Fruit fly (Drosophila melanogaster) whole organism, embryonic: ENCODE data around the gene APC4.

Experiments
- Ada2b ChIP-seq: fragments of 200-800 bp; sonication (Bioruptor generic); IDR thresholded peaks from 2 replicates; pipeline ENCODE4 v1.3.6; 2022; ENCODE audit warnings: missing biosample characterization, missing genetic modification characterization
- Asciz ChIP-seq: fragments of 200-800 bp; sonication (Bioruptor generic); optimal IDR thresholded peaks from 2 replicates; lab custom pipeline; 2017; ENCODE audit warnings: missing biosample characterization, mild to moderate bottlenecking, missing genetic modification characterization, missing genetic modification reagents
- CG10209 ChIP-seq: fragments of 200-800 bp; sonication (Bioruptor generic); optimal IDR thresholded peaks from 3 replicates; lab custom pipeline; 2017; ENCODE audit warnings: missing biosample characterization, mild to moderate bottlenecking, missing genetic modification characterization, missing genetic modification reagents
- CG10274 ChIP-seq: fragments of 200-800 bp; sonication (Bioruptor generic); optimal IDR thresholded peaks from 3 replicates; lab custom pipeline; 2017; ENCODE audit warnings: missing biosample characterization, mild to moderate bottlenecking, missing genetic modification characterization
- CG10462 ChIP-seq: fragments of 200-800 bp; sonication (Bioruptor generic); optimal IDR thresholded peaks from 2 replicates; lab custom pipeline; 2016; ENCODE audit warnings: missing biosample characterization, missing genetic modification characterization
- CG10959 ChIP-seq: fragments of 200-800 bp; sonication (Bioruptor generic); IDR thresholded peaks from 2 replicates; pipeline ENCODE4 v1.3.6; 2022; ENCODE audit warnings: missing biosample characterization, missing genetic modification characterization
- CG11504 ChIP-seq: fragments of 200-800 bp; sonication (Bioruptor generic); optimal IDR thresholded peaks from 3 replicates; lab custom pipeline; 2019; ENCODE audit warnings: missing biosample characterization, mild to moderate bottlenecking, missing genetic modification characterization, moderate library complexity
- CG11695 ChIP-seq: fragments of 200-800 bp; sonication (Bioruptor generic); IDR thresholded peaks from 3 replicates; pipeline ENCODE4 v1.3.6; 2022; ENCODE audit warnings: missing biosample characterization, missing genetic modification characterization
- CG12071 ChIP-seq: fragments of 200-800 bp; sonication (Bioruptor generic); optimal IDR thresholded peaks from 3 replicates; lab custom pipeline; 2018; ENCODE audit warnings: missing biosample characterization, mild to moderate bottlenecking, missing genetic modification characterization
- CG15269 ChIP-seq: fragments of 200-800 bp; sonication (Bioruptor generic); optimal IDR thresholded peaks from 2 replicates; lab custom pipeline; 2018; ENCODE audit warnings: missing biosample characterization, mild to moderate bottlenecking, missing genetic modification characterization, moderate library complexity
- CG16779 ChIP-seq: fragments of 200-800 bp; sonication (Bioruptor generic); IDR thresholded peaks from 2 replicates; pipeline ENCODE4 v1.3.6; 2022; ENCODE audit warnings: missing biosample characterization, missing genetic modification characterization
- CG2129 ChIP-seq: fragments of 200-800 bp; sonication (Bioruptor generic); IDR thresholded peaks from 2 replicates; pipeline ENCODE4 v1.3.6; 2022; ENCODE audit warnings: missing biosample characterization, missing genetic modification characterization; ENCODE audit not compliant: partially characterized antibody
- CG2199 ChIP-seq: fragments of 200-800 bp; sonication (Bioruptor generic); IDR thresholded peaks from 3 replicates; pipeline ENCODE4 v1.3.6; 2022; ENCODE audit warnings: missing biosample characterization, missing genetic modification characterization
- CG30403 ChIP-seq: fragments of 200-800 bp; sonication (Bioruptor generic); optimal IDR thresholded peaks from 3 replicates; lab custom pipeline; 2016; ENCODE audit warnings: missing biosample characterization, missing genetic modification characterization
- CG31365 ChIP-seq: fragments of 200-800 bp; sonication (Bioruptor generic); optimal IDR thresholded peaks from 2 replicates; lab custom pipeline; 2018; ENCODE audit warnings: missing biosample characterization, mild to moderate bottlenecking, missing genetic modification characterization
- CG34422 ChIP-seq: fragments of 200-800 bp; sonication (Bioruptor generic); IDR thresholded peaks from 3 replicates; pipeline ENCODE4 v1.3.6; 2022; ENCODE audit warnings: missing biosample characterization, missing genetic modification characterization
- CG4617 ChIP-seq: fragments of 200-800 bp; sonication (Bioruptor generic); optimal IDR thresholded peaks from 3 replicates; lab custom pipeline; 2016; ENCODE audit warnings: missing biosample characterization, missing genetic modification characterization, borderline replicate concordance
- CG4730 ChIP-seq: fragments of 200-800 bp; sonication (Bioruptor generic); IDR thresholded peaks from 2 replicates; pipeline ENCODE4 v1.3.6; 2022; ENCODE audit warnings: missing biosample characterization, missing genetic modification characterization
- CG8359 ChIP-seq: fragments of 200-800 bp; sonication (Bioruptor generic); optimal IDR thresholded peaks from 2 replicates; lab custom pipeline; 2017; ENCODE audit warnings: missing biosample characterization, mild to moderate bottlenecking, missing genetic modification characterization, borderline replicate concordance
- CG8388 ChIP-seq: fragments of 200-800 bp; sonication (Bioruptor generic); optimal IDR thresholded peaks from 2 replicates; lab custom pipeline; 2019; ENCODE audit warnings: missing biosample characterization, mild to moderate bottlenecking, missing genetic modification characterization, moderate library complexity
- CG9437 ChIP-seq: fragments of 200-800 bp; sonication (Bioruptor generic); optimal IDR thresholded peaks from 2 replicates; lab custom pipeline; 2018; ENCODE audit warnings: missing biosample characterization, mild to moderate bottlenecking, missing genetic modification characterization
- CHES-1-like ChIP-seq: fragments of 200-800 bp; sonication (Bioruptor generic); optimal IDR thresholded peaks from 2 replicates; lab custom pipeline; 2016; ENCODE audit warnings: missing biosample characterization, missing genetic modification characterization
- Dbx ChIP-seq: fragments of 200-800 bp; sonication (Bioruptor generic); IDR thresholded peaks from 3 replicates; pipeline ENCODE4 v1.3.6; 2022; ENCODE audit warnings: missing biosample characterization, missing genetic modification characterization
- Fer2 ChIP-seq: fragments of 200-800 bp; sonication (Bioruptor generic); optimal IDR thresholded peaks from 2 replicates; lab custom pipeline; 2018; ENCODE audit warnings: missing biosample characterization, mild to moderate bottlenecking, missing genetic modification characterization, moderate library complexity
- HHEX ChIP-seq: fragments of 200-800 bp; sonication (Bioruptor generic); optimal IDR thresholded peaks from 3 replicates; lab custom pipeline; 2017; ENCODE audit warnings: missing biosample characterization, mild to moderate bottlenecking, missing genetic modification characterization, missing genetic modification reagents
- HLH3B ChIP-seq: fragments of 200-800 bp; sonication (Bioruptor generic); IDR thresholded peaks from 2 replicates; pipeline ENCODE4 v1.3.6; 2022; ENCODE audit warnings: missing biosample characterization, missing genetic modification characterization
- HLH54F ChIP-seq: fragments of 200-800 bp; sonication (Bioruptor generic); optimal IDR thresholded peaks from 3 replicates; lab custom pipeline; 2016; ENCODE audit warnings: missing biosample characterization, missing genetic modification characterization
- Hr39 ChIP-seq: fragments of >200 bp; optimal IDR thresholded peaks from 2 replicates; lab custom pipeline; 2017
- MESR4 ChIP-seq: fragments of 200-800 bp; sonication (Bioruptor generic); optimal IDR thresholded peaks from 2 replicates; lab custom pipeline; 2018; ENCODE audit warnings: missing biosample characterization, mild to moderate bottlenecking, missing genetic modification characterization, moderate library complexity
- NFAT ChIP-seq: fragments of 200-800 bp; sonication (Bioruptor generic); IDR thresholded peaks from 2 replicates; pipeline ENCODE4 v1.3.6; 2022; ENCODE audit warnings: missing biosample characterization, missing genetic modification characterization
- Optix ChIP-seq: fragments of 200-800 bp; sonication (Bioruptor generic); IDR thresholded peaks from 3 replicates; pipeline ENCODE4 v1.3.6; 2022; ENCODE audit warnings: missing biosample characterization, missing genetic modification characterization
- Six4 ChIP-seq: fragments of 200-800 bp; sonication (Bioruptor generic); optimal IDR thresholded peaks from 2 replicates; lab custom pipeline; 2016; ENCODE audit warnings: missing biosample characterization, missing genetic modification characterization
- bab2 ChIP-seq: fragments of 200-800 bp; sonication (Bioruptor generic); optimal IDR thresholded peaks from 2 replicates; lab custom pipeline; 2016; ENCODE audit warnings: missing biosample characterization, missing genetic modification characterization
- br ChIP-seq: fragments of >200 bp; optimal IDR thresholded peaks from 2 replicates; lab custom pipeline; 2017
- cwo ChIP-seq: fragments of 200-800 bp; sonication (Bioruptor generic); optimal IDR thresholded peaks from 3 replicates; lab custom pipeline; 2017; ENCODE audit warnings: missing biosample characterization, missing genetic modification characterization, mild to moderate bottlenecking, moderate library complexity, missing genetic modification reagents
- fd102C ChIP-seq: fragments of 200-800 bp; sonication (Bioruptor generic); optimal IDR thresholded peaks from 2 replicates; lab custom pipeline; 2018; ENCODE audit warnings: missing biosample characterization, mild to moderate bottlenecking, missing genetic modification characterization, moderate library complexity
- gt ChIP-seq: fragments of 200-800 bp; sonication (Bioruptor generic); IDR thresholded peaks from 2 replicates; pipeline ENCODE4 v1.3.6; 2022; ENCODE audit warnings: missing biosample characterization, missing genetic modification characterization
- hkb ChIP-seq, 2 experiments: fragments of 200-800 bp in 1 of 2; fragments of >200 bp in 1 of 2; sonication (Bioruptor generic) in 1 of 2; IDR thresholded peaks in 1 of 2; optimal IDR thresholded peaks in 1 of 2; 2 replicates each; pipeline versions ENCODE4 v1.3.6 to Lab custom; 2017 to 2022; ENCODE audit warnings: missing biosample characterization in 1 of 2, missing genetic modification characterization in 1 of 2
- insv ChIP-seq, 2 experiments: fragments of 200-800 bp; sonication (Bioruptor generic); optimal IDR thresholded peaks; 3 replicates each; lab custom pipeline; 2016 to 2018; ENCODE audit warnings: missing biosample characterization in 2 of 2, missing genetic modification characterization in 2 of 2
- jigr1 ChIP-seq: fragments of 200-800 bp; sonication (Bioruptor generic); IDR thresholded peaks from 3 replicates; pipeline ENCODE4 v1.3.6; 2022; ENCODE audit warnings: missing biosample characterization, missing genetic modification characterization
- kah ChIP-seq: fragments of 200-800 bp; sonication (Bioruptor generic); optimal IDR thresholded peaks from 2 replicates; lab custom pipeline; 2018; ENCODE audit warnings: missing biosample characterization, mild to moderate bottlenecking, missing genetic modification characterization
- klu ChIP-seq: fragments of 200-800 bp; sonication (Bioruptor generic); IDR thresholded peaks from 2 replicates; pipeline ENCODE4 v1.3.6; 2022; ENCODE audit warnings: missing biosample characterization, missing genetic modification characterization
- knrl ChIP-seq: fragments of 200-800 bp; sonication (Bioruptor generic); IDR thresholded peaks from 3 replicates; pipeline ENCODE4 v1.3.6; 2022; ENCODE audit warnings: missing biosample characterization, missing genetic modification characterization; ENCODE audit not compliant: partially characterized antibody
- mirr ChIP-seq: fragments of 200-800 bp; sonication (Bioruptor generic); optimal IDR thresholded peaks from 3 replicates; lab custom pipeline; 2018; ENCODE audit warnings: missing biosample characterization, mild to moderate bottlenecking, missing genetic modification characterization
- shn ChIP-seq: fragments of 200-800 bp; sonication (Bioruptor generic); optimal IDR thresholded peaks from 3 replicates; lab custom pipeline; 2016; ENCODE audit warnings: missing biosample characterization, missing genetic modification characterization
- slbo ChIP-seq: fragments of 200-800 bp; sonication (Bioruptor generic); IDR thresholded peaks from 2 replicates; pipeline ENCODE4 v1.3.6; 2022; ENCODE audit warnings: missing biosample characterization, missing genetic modification characterization
- toy ChIP-seq: fragments of 200-800 bp; sonication (Bioruptor generic); IDR thresholded peaks from 2 replicates; pipeline ENCODE4 v1.3.6; 2022; ENCODE audit warnings: missing biosample characterization, missing genetic modification characterization
- yki ChIP-seq: fragments of >200 bp; optimal IDR thresholded peaks from 3 replicates; lab custom pipeline; 2018

APC4 gene

dm6 chrX:9060078-9060477 lies 22.7 kb upstream of the APC4 start (continued):
- no peak for TF ChIP-seq insv (GFP tag; optimal IDR thresholded peaks at IDR 0.05; lab: Kevin White, UChicago)
- TF ChIP-seq CG4617 = peak; percentile 13
- TF ChIP-seq HLH3B (GFP tag; lab: Robert Waterston, UW) = peak; percentile 81
- no peak for TF ChIP-seq yki
- no peak for TF ChIP-seq CG2199 (GFP tag; lab: Robert Waterston, UW)
- TF ChIP-seq CG4730 = peak; percentile 43; the same call in 1 of the 2 replicates
- TF ChIP-seq br (lab: Kevin White, UChicago) = no peak
- TF ChIP-seq CG8388 (GFP tag; lab: Kevin White, UChicago) = peak; percentile 75
- TF ChIP-seq CG31365 = peak; percentile 28
- TF ChIP-seq CG9437 (GFP tag; lab: Kevin White, UChicago) = peak; percentile 71
- TF ChIP-seq Asciz (GFP tag; lab: Kevin White, UChicago) = peak; percentile 51
- no peak for TF ChIP-seq toy (GFP tag; lab: Robert Waterston, UW)
- no peak for TF ChIP-seq jigr1 (GFP tag; lab: Robert Waterston, UW)
- TF ChIP-seq Fer2 (tag; lab: Kevin White, UChicago) = peak; percentile 13
- TF ChIP-seq CG15269 (tag; lab: Kevin White, UChicago) = peak; percentile 91
- peak; percentile 61 for TF ChIP-seq kah (GFP tag; lab: Kevin White, UChicago)
- TF ChIP-seq bab2 (GFP tag; lab: Kevin White, UChicago) = peak; percentile 27
- no peak for TF ChIP-seq Dbx
- TF ChIP-seq MESR4 (GFP tag; lab: Kevin White, UChicago) = peak; percentile 16
- peak; percentile 66 for TF ChIP-seq slbo (GFP tag; lab: Robert Waterston, UW)
- TF ChIP-seq knrl (GFP tag; lab: Robert Waterston, UW) = no peak
- TF ChIP-seq CG11504 (tag; lab: Kevin White, UChicago) = peak; percentile 87
- no peak for TF ChIP-seq klu
- TF ChIP-seq Hr39 = no peak
- TF ChIP-seq fd102C (GFP tag; lab: Kevin White, UChicago) = no peak
- peak; percentile 68 for TF ChIP-seq CG10209
- TF ChIP-seq CHES-1-like (GFP tag; lab: Kevin White, UChicago) = peak; percentile 6
- TF ChIP-seq CG34422 (GFP tag; lab: Robert Waterston, UW) = peak; percentile 64; the same call in 1 of the 3 replicates
- TF ChIP-seq hkb (optimal IDR thresholded peaks at IDR 0.05; lab: Kevin White, UChicago) = no peak
- TF ChIP-seq hkb (GFP tag; IDR thresholded peaks at IDR 0.05; lab: Robert Waterston, UW) = peak; percentile 87
- 0 out of 2 replicates have a peak, but pooled peaks have one; percentile 49 for TF ChIP-seq NFAT (GFP tag; lab: Robert Waterston, UW)
- peak; percentile 63 for TF ChIP-seq HHEX (GFP tag; lab: Kevin White, UChicago)
- TF ChIP-seq CG16779 (GFP tag; lab: Robert Waterston, UW) = no peak
- peak; percentile 78 for TF ChIP-seq CG11695 (GFP tag; lab: Robert Waterston, UW)
- peak; percentile 75 for TF ChIP-seq CG30403 (GFP tag; lab: Kevin White, UChicago)
- TF ChIP-seq mirr = no peak
- TF ChIP-seq CG10462 (GFP tag; lab: Kevin White, UChicago) = no peak
- no peak for TF ChIP-seq CG2129 (GFP tag; lab: Robert Waterston, UW)
- TF ChIP-seq Ada2b (GFP tag; lab: Robert Waterston, UW) = peak; percentile 83
- 0 out of 3 replicates have a peak, but pooled peaks have one; percentile 36 for TF ChIP-seq Optix (GFP tag; lab: Robert Waterston, UW)
- TF ChIP-seq cwo (GFP tag; lab: Kevin White, UChicago) = peak; percentile 55
- no peak for TF ChIP-seq gt (GFP tag; lab: Robert Waterston, UW)
- peak; percentile 50; the same call in 1 of the 2 replicates for TF ChIP-seq CG10959
- TF ChIP-seq HLH54F (GFP tag; lab: Kevin White, UChicago) = peak; percentile 29
- no peak for TF ChIP-seq shn (GFP tag; lab: Kevin White, UChicago)
- TF ChIP-seq CG8359 (GFP tag; lab: Kevin White, UChicago) = no peak
- peak; percentile 75 for TF ChIP-seq CG12071
- peak; percentile 58 for TF ChIP-seq Six4 (GFP tag; lab: Kevin White, UChicago)
- TF ChIP-seq CG10274 = peak; percentile 24
